Fruit fly (Drosophila melanogaster) whole organism: ENCODE results near the gene CG13385.

Experiments used
- CG8478 ChIP-seq: fragments of >200 bp; optimal IDR thresholded peaks from 2 replicates; lab custom pipeline; 2018; ENCODE audit warnings: inconsistent platforms
- Dll ChIP-seq: fragments of >200 bp; optimal IDR thresholded peaks from 2 replicates; lab custom pipeline; 2017
- EcR ChIP-seq, 2 experiments: fragments of >200 bp; optimal IDR thresholded peaks; 2 replicates each; lab custom pipeline; 2017; ENCODE audit warnings: missing biosample characterization in 2 of 2, missing genetic modification characterization in 2 of 2, missing genetic modification reagents in 2 of 2
- pan ChIP-seq: fragments of >200 bp; optimal IDR thresholded peaks from 2 replicates; lab custom pipeline; 2017
- psq ChIP-seq: fragments of >200 bp; optimal IDR thresholded peaks from 2 replicates; lab custom pipeline; 2017
- usp ChIP-seq: fragments of >200 bp; optimal IDR thresholded peaks from 2 replicates; lab custom pipeline; 2017; ENCODE audit warnings: missing biosample characterization, missing genetic modification characterization, mixed read lengths

DNA sequence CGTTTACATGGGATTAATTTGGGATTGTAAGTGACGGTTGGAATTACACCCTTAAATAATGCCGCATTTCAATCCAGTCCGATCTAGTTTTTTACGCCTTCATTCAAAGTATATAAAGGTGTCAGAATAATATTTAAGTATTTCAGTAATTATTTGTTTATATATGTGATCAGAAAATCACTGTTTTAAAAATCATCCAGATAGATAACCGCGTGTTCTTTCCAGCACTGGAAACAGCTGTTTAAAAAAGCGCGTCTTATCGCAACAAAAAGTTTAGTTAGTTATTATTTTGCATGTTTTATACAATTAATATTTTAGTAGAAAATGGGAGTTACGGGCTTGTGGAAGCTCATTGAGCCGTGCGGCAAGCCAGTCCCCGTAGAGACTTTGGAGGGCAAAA is 41.6 kb downstream of the CG13385 start, which contains the start of gene mus201:
- TF ChIP-seq psq (lab: Kevin White, UChicago) (no peak), EcR (GFP tag; optimal IDR thresholded peaks at IDR 0.05; lab: Kevin White, UChicago) (no peak), usp (no peak), pan (no peak), CG8478 (no peak), Dll (lab: Kevin White, UChicago) (no peak)
